Worm (Caenorhabditis elegans) whole organism, L3 larva: Measurements from ENCODE around the gene skn-1.

Experiments
- R02D3.7 ChIP-seq: fragments of 150-350 bp; optimal IDR thresholded peaks from 2 replicates; lab custom pipeline; 2014; ENCODE audit warnings: missing biosample characterization, missing genetic modification characterization
- ZK546.5 ChIP-seq: sonication (generic microtip); optimal IDR thresholded peaks from 2 replicates; lab custom pipeline; 2017; ENCODE audit warnings: missing biosample characterization, missing genetic modification characterization
- aly-2 ChIP-seq: fragments of 150-350 bp; optimal IDR thresholded peaks from 2 replicates; lab custom pipeline; 2014; ENCODE audit warnings: missing biosample characterization, missing genetic modification characterization
- ama-1 ChIP-seq: fragments of 150-350 bp; optimal IDR thresholded peaks from 2 replicates; lab custom pipeline; 2018
- ceh-28 ChIP-seq: fragments of 150-350 bp; optimal IDR thresholded peaks from 2 replicates; lab custom pipeline; 2014; ENCODE audit warnings: missing biosample characterization, missing genetic modification reagents, missing genetic modification characterization
- ceh-9 ChIP-seq: sonication (generic microtip); optimal IDR thresholded peaks from 2 replicates; lab custom pipeline; 2018; ENCODE audit warnings: missing biosample characterization, missing genetic modification characterization
- daf-12 ChIP-seq: fragments of 150-350 bp; optimal IDR thresholded peaks from 2 replicates; lab custom pipeline; 2014; ENCODE audit warnings: missing biosample characterization, missing genetic modification reagents, missing genetic modification characterization
- egl-27 ChIP-seq: sonication (generic microtip); optimal IDR thresholded peaks from 4 replicates; lab custom pipeline; 2017; ENCODE audit warnings: missing biosample characterization, missing genetic modification reagents, missing genetic modification characterization
- egl-5 ChIP-seq: fragments of 150-350 bp; optimal IDR thresholded peaks from 2 replicates; lab custom pipeline; 2017; ENCODE audit warnings: missing biosample characterization, missing genetic modification reagents, missing genetic modification characterization, inconsistent platforms
- elt-1 ChIP-seq: fragments of 150-350 bp; optimal IDR thresholded peaks from 2 replicates; lab custom pipeline; 2014; ENCODE audit warnings: missing biosample characterization, missing genetic modification characterization
- elt-2 ChIP-seq: sonication (generic microtip); optimal IDR thresholded peaks from 2 replicates; lab custom pipeline; 2016; ENCODE audit warnings: missing genetic modification reagents, mild to moderate bottlenecking, missing genetic modification characterization, missing compliant biosample characterization
- elt-3 ChIP-seq, 3 experiments: fragments of 150-350 bp in 1 of 3; sonication (generic microtip) in 2 of 3; optimal IDR thresholded peaks; 2 replicates in 2 of 3; 4 replicates in 1 of 3; lab custom pipeline; 2014 to 2017; ENCODE audit warnings: missing biosample characterization in 3 of 3, missing genetic modification characterization in 3 of 3
- fkh-10 ChIP-seq: sonication (generic microtip); optimal IDR thresholded peaks from 2 replicates; lab custom pipeline; 2017; ENCODE audit warnings: missing biosample characterization, missing genetic modification reagents, missing genetic modification characterization
- fos-1 ChIP-seq: fragments of 150-350 bp; optimal IDR thresholded peaks from 2 replicates; lab custom pipeline; 2014; ENCODE audit warnings: missing biosample characterization, missing genetic modification characterization
- hmg-11 ChIP-seq: sonication (generic microtip); optimal IDR thresholded peaks from 2 replicates; lab custom pipeline; 2016; ENCODE audit warnings: missing genetic modification characterization, missing compliant biosample characterization
- jun-1 ChIP-seq: fragments of 150-350 bp; optimal IDR thresholded peaks from 2 replicates; lab custom pipeline; 2014; ENCODE audit warnings: missing biosample characterization, missing genetic modification reagents, missing genetic modification characterization
- lin-15B ChIP-seq: fragments of 150-350 bp; optimal IDR thresholded peaks from 2 replicates; lab custom pipeline; 2014; ENCODE audit warnings: missing biosample characterization, missing genetic modification characterization
- lin-39 ChIP-seq: fragments of 150-350 bp; optimal IDR thresholded peaks from 2 replicates; lab custom pipeline; 2018; ENCODE audit warnings: missing biosample characterization, missing genetic modification reagents, missing genetic modification characterization
- lsy-12 ChIP-seq: sonication (generic microtip); optimal IDR thresholded peaks from 2 replicates; lab custom pipeline; 2016; ENCODE audit warnings: mild to moderate bottlenecking, missing genetic modification characterization, missing compliant biosample characterization
- mdl-1 ChIP-seq: fragments of 150-350 bp; optimal IDR thresholded peaks from 2 replicates; lab custom pipeline; 2014; ENCODE audit warnings: missing biosample characterization, missing genetic modification characterization
- mml-1 ChIP-seq: fragments of 150-350 bp; sonication (generic microtip); optimal IDR thresholded peaks from 3 replicates; lab custom pipeline; 2014; ENCODE audit warnings: missing biosample characterization, missing genetic modification characterization
- nfya-1 ChIP-seq: sonication (generic microtip); optimal IDR thresholded peaks from 2 replicates; lab custom pipeline; 2017; ENCODE audit warnings: missing genetic modification characterization, mild to moderate bottlenecking, missing compliant biosample characterization, antibody characterized with exemption, moderate library complexity; ENCODE audit not compliant: insufficient read depth
- nhr-11 ChIP-seq: fragments of 150-350 bp; optimal IDR thresholded peaks from 2 replicates; lab custom pipeline; 2014; ENCODE audit warnings: missing biosample characterization, missing genetic modification characterization
- nhr-12 ChIP-seq: fragments of 150-350 bp; optimal IDR thresholded peaks from 2 replicates; lab custom pipeline; 2014; ENCODE audit warnings: missing biosample characterization, missing genetic modification characterization
- nhr-23 ChIP-seq: fragments of 150-350 bp; optimal IDR thresholded peaks from 2 replicates; lab custom pipeline; 2014; ENCODE audit warnings: missing biosample characterization, missing genetic modification reagents, missing genetic modification characterization
- nhr-25 ChIP-seq: sonication (generic microtip); optimal IDR thresholded peaks from 2 replicates; lab custom pipeline; 2017; ENCODE audit warnings: missing biosample characterization, missing genetic modification characterization
- nhr-28 ChIP-seq: fragments of 150-350 bp; optimal IDR thresholded peaks from 2 replicates; lab custom pipeline; 2014; ENCODE audit warnings: missing biosample characterization, missing genetic modification characterization
- nhr-43 ChIP-seq: sonication (generic microtip); optimal IDR thresholded peaks from 2 replicates; lab custom pipeline; 2016; ENCODE audit warnings: mild to moderate bottlenecking, missing genetic modification characterization, missing compliant biosample characterization; ENCODE audit not compliant: poor library complexity, severe bottlenecking
- nhr-77 ChIP-seq: fragments of 150-350 bp; optimal IDR thresholded peaks from 2 replicates; lab custom pipeline; 2014; ENCODE audit warnings: missing biosample characterization, missing genetic modification characterization
- pha-4 ChIP-seq: fragments of 150-350 bp; optimal IDR thresholded peaks from 2 replicates; lab custom pipeline; 2014; ENCODE audit warnings: missing biosample characterization, missing genetic modification reagents, missing genetic modification characterization
- pqm-1 ChIP-seq: fragments of 150-350 bp; optimal IDR thresholded peaks from 2 replicates; lab custom pipeline; 2017; ENCODE audit warnings: missing biosample characterization, missing genetic modification characterization, inconsistent platforms
- sea-2 ChIP-seq: fragments of 150-350 bp; sonication (generic microtip); optimal IDR thresholded peaks from 4 replicates; lab custom pipeline; 2014; ENCODE audit warnings: missing biosample characterization, missing genetic modification reagents, missing genetic modification characterization
- snpc-4 ChIP-seq: fragments of 150-350 bp; optimal IDR thresholded peaks from 2 replicates; lab custom pipeline; 2014; ENCODE audit warnings: missing biosample characterization, missing genetic modification characterization
- tbx-2 ChIP-seq: sonication (generic microtip); optimal IDR thresholded peaks from 2 replicates; lab custom pipeline; 2016; ENCODE audit warnings: mild to moderate bottlenecking, missing genetic modification characterization, missing compliant biosample characterization
- unc-39 ChIP-seq: sonication (generic microtip); optimal IDR thresholded peaks from 4 replicates; lab custom pipeline; 2017; ENCODE audit warnings: missing biosample characterization, missing genetic modification characterization
- unc-62 ChIP-seq: fragments of 150-350 bp; sonication (generic microtip); optimal IDR thresholded peaks from 4 replicates; lab custom pipeline; 2014; ENCODE audit warnings: missing biosample characterization, missing genetic modification reagents, missing genetic modification characterization
- zag-1 ChIP-seq: fragments of 150-350 bp; optimal IDR thresholded peaks from 2 replicates; lab custom pipeline; 2014; ENCODE audit warnings: missing biosample characterization, missing genetic modification characterization
- ztf-11 ChIP-seq: fragments of 150-350 bp; optimal IDR thresholded peaks from 2 replicates; lab custom pipeline; 2014; ENCODE audit warnings: missing biosample characterization, missing genetic modification characterization
- ztf-4 ChIP-seq: fragments of 150-350 bp; optimal IDR thresholded peaks from 2 replicates; lab custom pipeline; 2014; ENCODE audit warnings: missing biosample characterization, missing genetic modification characterization

skn-1 gene

DNA sequence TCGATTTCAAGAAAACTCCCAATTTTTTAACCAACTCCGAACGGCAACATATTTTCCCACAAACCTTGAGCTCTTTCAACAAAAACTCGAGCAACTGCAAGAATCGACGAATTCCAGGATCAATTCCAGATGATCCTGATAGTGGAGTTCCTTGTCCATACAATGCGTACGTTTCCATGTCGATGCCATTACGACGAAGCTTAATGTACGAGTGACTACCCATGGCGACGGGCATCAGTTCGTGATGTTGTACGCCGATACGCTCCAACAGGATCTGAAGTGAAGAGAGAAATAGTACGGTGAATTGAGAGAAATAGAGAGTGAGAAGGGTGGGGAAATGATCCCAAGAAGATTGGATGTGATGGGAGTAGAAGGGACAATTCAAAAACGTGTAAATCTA lies 1.9 kb upstream of the skn-1 start:
- TF ChIP-seq sea-2 (GFP tag; lab: Kevin White, UChicago) (no peak), pqm-1 (tag; lab: Kevin White, UChicago) (no peak), ama-1 (lab: Kevin White, UChicago) (peak; percentile 81), hmg-11 (no peak), ceh-9 (tag; lab: Kevin White, UChicago) (no peak), ztf-4 (tag; lab: Kevin White, UChicago) (no peak), egl-5 (tag; lab: Kevin White, UChicago) (no peak)

ce11 chrIV:5659461-5659860 lies 723 bp downstream of the skn-1 start:
- TF ChIP-seq ZK546.5 (tag; lab: Kevin White, UChicago) = no peak
- TF ChIP-seq elt-2 = peak; percentile 86
- peak; percentile 58 for TF ChIP-seq jun-1 (tag; lab: Kevin White, UChicago)
- peak; percentile 71 for TF ChIP-seq pha-4 (tag; lab: Kevin White, UChicago)
- TF ChIP-seq nfya-1 (tag; lab: Kevin White, UChicago) = peak; percentile 21
- no peak for TF ChIP-seq elt-3 (tag; optimal IDR thresholded peaks at IDR 0.05; lab: Kevin White, UChicago)
- no peak for TF ChIP-seq nhr-12 (tag; lab: Kevin White, UChicago)
- peak; percentile 95 for TF ChIP-seq pqm-1 (tag; lab: Kevin White, UChicago)

ce11 chrIV:5658897-5659296 lies 1.3 kb downstream of the skn-1 start:
- no peak for TF ChIP-seq pha-4 (tag; lab: Kevin White, UChicago)
- no peak for TF ChIP-seq jun-1 (tag; lab: Kevin White, UChicago)
- peak; percentile 88 for TF ChIP-seq pqm-1 (tag; lab: Kevin White, UChicago)
- TF ChIP-seq sea-2 (GFP tag; lab: Kevin White, UChicago) = no peak
- TF ChIP-seq unc-62 (GFP tag; lab: Kevin White, UChicago) = no peak
- no peak for TF ChIP-seq R02D3.7 (tag; lab: Kevin White, UChicago)
- TF ChIP-seq nhr-23 (tag; lab: Kevin White, UChicago) = no peak
- TF ChIP-seq nhr-28 = no peak
- no peak for TF ChIP-seq fos-1 (tag; lab: Kevin White, UChicago)
- no peak for TF ChIP-seq egl-27 (tag; lab: Kevin White, UChicago)
- TF ChIP-seq nhr-43 = no peak
- TF ChIP-seq aly-2 (tag; lab: Kevin White, UChicago) = no peak
- no peak for TF ChIP-seq zag-1
- TF ChIP-seq unc-39 (tag; lab: Kevin White, UChicago) = no peak
- TF ChIP-seq elt-2 = peak; percentile 68
- no peak for TF ChIP-seq mml-1 (tag; lab: Kevin White, UChicago)
- no peak for TF ChIP-seq nhr-77
- no peak for TF ChIP-seq lin-39 (tag; lab: Kevin White, UChicago)

- no peak for TF ChIP-seq zag-1
- TF ChIP-seq elt-2 = peak; percentile 52
These were observed 2.0 kb downstream of the skn-1 start for ce11 chrIV:5658225-5658624.

ce11 chrIV:5657126-5657666 lies 3.0 kb downstream of the skn-1 start:
- TF ChIP-seq zag-1 (no peak), lin-39 (tag; lab: Kevin White, UChicago) (peak; percentile 12), jun-1 (tag; lab: Kevin White, UChicago) (peak; percentile 70), elt-2 (peak; percentile 47), lin-15B (peak; percentile 62), daf-12 (tag; lab: Kevin White, UChicago) (no peak), ceh-28 (tag; lab: Kevin White, UChicago) (peak; percentile 67), nhr-11 (tag; lab: Kevin White, UChicago) (peak; percentile 67), lsy-12 (tag; lab: Kevin White, UChicago) (peak; percentile 49), nhr-23 (tag; lab: Kevin White, UChicago) (peak; percentile 94), nhr-43 (peak; percentile 94), tbx-2 (peak; percentile 59), ZK546.5 (tag; lab: Kevin White, UChicago) (no peak), ztf-4 (tag; lab: Kevin White, UChicago) (peak; percentile 36), R02D3.7 (tag; lab: Kevin White, UChicago) (peak; percentile 46), fkh-10 (GFP tag; lab: Kevin White, UChicago) (no peak), elt-1 (tag; lab: Kevin White, UChicago) (no peak), ztf-11 (no peak), snpc-4 (tag; lab: Kevin White, UChicago) (peak; percentile 37), nfya-1 (tag; lab: Kevin White, UChicago) (peak; percentile 84), sea-2 (GFP tag; lab: Kevin White, UChicago) (no peak), mdl-1 (no peak), pha-4 (tag; lab: Kevin White, UChicago) (peak; percentile 81), pqm-1 (tag; lab: Kevin White, UChicago) (peak; percentile 23), nhr-25 (peak; percentile 94), elt-3 (tag; optimal IDR thresholded peaks at IDR 0.05; lab: Kevin White, UChicago) (no peak), hmg-11 (peak; percentile 31)
